Fruit fly (Drosophila melanogaster): ENCODE measurements around the gene Nulp1.
A peak's percentile ranks its signal among the peaks of the same experiment; 100 is the strongest.

The Nulp1 gene

dm6 chr3L:8073370-8073769 lies 36.8 kb upstream of the Nulp1 start:
- TF ChIP-seq Myc (optimal IDR thresholded peaks at IDR 0.05) (no peak), dl (GFP tag; optimal IDR thresholded peaks at IDR 0.05; ENCODE audit: insufficient read depth in 1 of 2, partially characterized antibody in 2 of 2) (no peak), h (GFP tag; optimal IDR thresholded peaks at IDR 0.05) (no peak), fru (GFP tag; optimal IDR thresholded peaks at IDR 0.05) (no peak), pan (optimal IDR thresholded peaks at IDR 0.05) (no peak), ey (GFP tag; optimal IDR thresholded peaks at IDR 0.05) (no peak), dmrt93B (GFP tag; optimal IDR thresholded peaks at IDR 0.05) (no peak), psq (GFP tag; optimal IDR thresholded peaks at IDR 0.05) (no peak)

- TF ChIP-seq pan (optimal IDR thresholded peaks at IDR 0.05) (no peak), Hr83 (GFP tag; optimal IDR thresholded peaks at IDR 0.05; ENCODE audit: poor library complexity, severe bottlenecking) (no peak), Vsx2 (GFP tag; optimal IDR thresholded peaks at IDR 0.05; ENCODE audit: partially characterized antibody) (no peak), Sp1 (GFP tag; optimal IDR thresholded peaks at IDR 0.05) (no peak), tai (GFP tag; optimal IDR thresholded peaks at IDR 0.05) (no peak), Dfd (GFP tag; optimal IDR thresholded peaks at IDR 0.05) (no peak), foxo (GFP tag; optimal IDR thresholded peaks at IDR 0.05) (no peak), lola (GFP tag; optimal IDR thresholded peaks at IDR 0.05) (no peak), CG32264 (GFP tag; optimal IDR thresholded peaks at IDR 0.05) (no peak), h (GFP tag; optimal IDR thresholded peaks at IDR 0.05) (no peak), Rel (GFP tag; optimal IDR thresholded peaks at IDR 0.05) (no peak), Rel (tag; optimal IDR thresholded peaks at IDR 0.05) (no peak), woc (GFP tag; optimal IDR thresholded peaks at IDR 0.05) (no peak), dl (GFP tag; optimal IDR thresholded peaks at IDR 0.05; ENCODE audit: insufficient read depth in 1 of 2, partially characterized antibody in 2 of 2) (no peak), N (GFP tag; optimal IDR thresholded peaks at IDR 0.05) (no peak), sv (GFP tag; optimal IDR thresholded peaks at IDR 0.05) (no peak), fru (GFP tag; optimal IDR thresholded peaks at IDR 0.05) (no peak), Hr78 (GFP tag; optimal IDR thresholded peaks at IDR 0.05) (no peak)
Measured at dm6 chr3L:8073872-8074271, 36.3 kb upstream of the Nulp1 start.

DNA sequence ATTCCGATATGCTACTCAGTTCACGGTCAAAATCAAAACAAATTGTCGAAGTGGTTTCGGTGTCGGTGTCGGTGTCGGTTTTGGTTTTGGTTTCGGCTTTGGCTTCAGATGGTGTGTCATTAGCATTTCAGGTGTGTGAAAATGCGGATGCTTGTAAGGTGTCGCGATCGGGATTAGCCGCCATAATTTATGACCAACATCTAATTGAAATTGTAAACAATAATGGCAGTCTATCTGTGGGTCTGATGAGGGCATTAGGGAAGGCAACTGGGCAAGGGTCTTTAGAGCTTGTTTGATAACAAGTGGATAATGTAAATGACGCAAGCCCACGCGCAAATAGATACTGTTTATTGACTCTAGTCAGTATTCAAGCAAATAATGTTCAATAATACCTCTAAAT lies 35.2 kb upstream of the Nulp1 start:
- no peak for TF ChIP-seq dl (GFP tag; optimal IDR thresholded peaks at IDR 0.05; ENCODE audit: insufficient read depth in 1 of 2, partially characterized antibody in 2 of 2)
- no peak for TF ChIP-seq Dif (GFP tag; optimal IDR thresholded peaks at IDR 0.05; ENCODE audit: partially characterized antibody)
- TF ChIP-seq Hr78 (GFP tag; optimal IDR thresholded peaks at IDR 0.05), result no peak

dm6 chr3L:8076160-8076559 lies 34.0 kb upstream of the Nulp1 start:
- peak; percentile 19 for TF ChIP-seq HLH106 (tag; optimal IDR thresholded peaks at IDR 0.05)
- TF ChIP-seq Sp1 (GFP tag; optimal IDR thresholded peaks at IDR 0.05), result no peak
- peak; percentile 6 for TF ChIP-seq fru (GFP tag; optimal IDR thresholded peaks at IDR 0.05)
- no peak for TF ChIP-seq Hr83 (GFP tag; optimal IDR thresholded peaks at IDR 0.05; ENCODE audit: poor library complexity, severe bottlenecking)
- TF ChIP-seq h (GFP tag; optimal IDR thresholded peaks at IDR 0.05), result peak; percentile 18
- TF ChIP-seq foxo (GFP tag; optimal IDR thresholded peaks at IDR 0.05), result peak in 1 of 2 experiments; percentile 26

DNA sequence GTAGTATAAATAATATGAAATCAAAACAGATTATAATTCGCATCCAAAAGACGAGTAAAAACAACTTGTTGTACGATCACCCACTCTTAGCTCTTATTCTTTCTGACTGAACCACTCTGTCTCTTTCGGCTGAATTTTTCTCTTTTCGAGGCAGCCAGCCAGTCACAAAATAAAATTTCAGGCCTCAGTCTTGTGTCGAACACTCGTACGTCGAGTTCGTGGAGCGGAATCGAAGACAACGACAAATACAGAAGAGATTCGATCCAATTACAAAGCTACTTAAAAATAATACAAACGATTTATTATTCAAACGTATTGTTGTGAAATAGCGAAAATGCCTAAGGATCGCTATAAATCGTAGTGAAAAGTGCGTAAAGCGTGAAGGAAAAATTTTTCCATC lies 33.0 kb upstream of the Nulp1 start:
- TF ChIP-seq Mio (GFP tag; optimal IDR thresholded peaks at IDR 0.05), result no peak
- TF ChIP-seq CG9705 (GFP tag; optimal IDR thresholded peaks at IDR 0.05), result no peak
- TF ChIP-seq Dif (GFP tag; optimal IDR thresholded peaks at IDR 0.05; ENCODE audit: partially characterized antibody), result peak; percentile 79
- no peak for TF ChIP-seq CrebA (GFP tag; optimal IDR thresholded peaks at IDR 0.05; ENCODE audit: borderline replicate concordance)
- no peak for TF ChIP-seq Dfd (GFP tag; optimal IDR thresholded peaks at IDR 0.05)
- TF ChIP-seq Vsx2 (GFP tag; optimal IDR thresholded peaks at IDR 0.05; ENCODE audit: partially characterized antibody), result peak; percentile 66
- no peak for TF ChIP-seq jim (GFP tag; optimal IDR thresholded peaks at IDR 0.05)
- peak; percentile 38 for TF ChIP-seq rgr (GFP tag; optimal IDR thresholded peaks at IDR 0.05)
- no peak for TF ChIP-seq foxo (GFP tag; optimal IDR thresholded peaks at IDR 0.05)
- peak; percentile 25 for TF ChIP-seq sage (GFP tag; optimal IDR thresholded peaks at IDR 0.05)
- no peak for TF ChIP-seq brk (GFP tag; optimal IDR thresholded peaks at IDR 0.05)
- peak; percentile 64 for TF ChIP-seq Hr83 (GFP tag; optimal IDR thresholded peaks at IDR 0.05; ENCODE audit: poor library complexity, severe bottlenecking)
- TF ChIP-seq dl (GFP tag; optimal IDR thresholded peaks at IDR 0.05; ENCODE audit: insufficient read depth in 1 of 2, partially characterized antibody in 2 of 2), result peak; percentile 66
- TF ChIP-seq dmrt93B (GFP tag; optimal IDR thresholded peaks at IDR 0.05), result no peak
- no peak for TF ChIP-seq N (GFP tag; optimal IDR thresholded peaks at IDR 0.05)
- no peak for TF ChIP-seq Myc (optimal IDR thresholded peaks at IDR 0.05)
- no peak for TF ChIP-seq psq (GFP tag; optimal IDR thresholded peaks at IDR 0.05)
- peak; percentile 45 for TF ChIP-seq Hnf4 (GFP tag; optimal IDR thresholded peaks at IDR 0.05)
- no peak for TF ChIP-seq sv (GFP tag; optimal IDR thresholded peaks at IDR 0.05)
- peak; percentile 37 for TF ChIP-seq Sp1 (GFP tag; optimal IDR thresholded peaks at IDR 0.05)
- TF ChIP-seq HLH106 (tag; optimal IDR thresholded peaks at IDR 0.05), result no peak
- TF ChIP-seq h (GFP tag; optimal IDR thresholded peaks at IDR 0.05), result peak; percentile 23
- no peak for TF ChIP-seq Rel (GFP tag; optimal IDR thresholded peaks at IDR 0.05)
- TF ChIP-seq Rel (tag; optimal IDR thresholded peaks at IDR 0.05), result peak; percentile 63
- peak; percentile 2 for TF ChIP-seq br (GFP tag; optimal IDR thresholded peaks at IDR 0.05)
- no peak for TF ChIP-seq OdsH (GFP tag; optimal IDR thresholded peaks at IDR 0.05)
- TF ChIP-seq tai (GFP tag; optimal IDR thresholded peaks at IDR 0.05), result no peak
- no peak for TF ChIP-seq lola (GFP tag; optimal IDR thresholded peaks at IDR 0.05)
- no peak for TF ChIP-seq woc (GFP tag; optimal IDR thresholded peaks at IDR 0.05)
- no peak for TF ChIP-seq dsf (GFP tag; optimal IDR thresholded peaks at IDR 0.05; ENCODE audit: borderline replicate concordance)

Measured in whole organism, wandering third instar larva.